Worm (Caenorhabditis elegans): ENCODE measurements around the gene C50F4.12.
A peak's percentile ranks its signal among the peaks of the same experiment; 100 is the strongest.

C50F4.12 gene

DNA sequence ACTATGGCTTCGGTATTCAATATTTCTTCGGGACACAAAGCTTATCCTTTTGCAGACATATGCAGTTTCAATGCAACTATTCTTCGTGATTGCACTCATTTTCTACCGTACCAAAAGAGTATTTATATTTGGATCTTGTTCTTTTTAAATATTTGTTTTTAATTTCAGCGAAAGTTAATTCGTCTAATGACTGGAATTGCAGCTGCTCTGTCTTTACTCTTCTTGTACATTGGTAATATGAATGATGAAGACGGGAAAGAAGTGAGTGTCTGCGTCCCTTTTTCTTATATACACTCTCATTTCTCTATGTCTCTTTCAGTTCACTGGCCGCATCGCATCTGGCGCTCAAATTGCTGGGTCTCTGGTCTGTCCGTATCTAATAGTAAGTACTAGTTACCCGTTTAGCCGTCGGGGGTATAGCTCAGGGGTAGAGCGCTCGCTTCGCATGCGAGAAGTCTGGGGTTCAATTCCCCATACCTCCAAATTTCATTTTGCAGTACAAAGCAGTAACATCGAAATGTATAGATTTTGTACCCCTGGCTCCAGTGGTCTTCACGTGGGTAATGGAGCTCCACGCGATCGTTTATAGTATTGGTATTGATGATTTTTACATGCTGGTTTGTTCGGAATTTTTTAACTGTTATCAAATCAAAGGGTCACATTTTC is 36.3 kb downstream of the C50F4.12 start (continued):
- no peak for TF ChIP-seq vab-15 (tag; optimal IDR thresholded peaks at IDR 0.05)
- peak; percentile 70 for TF ChIP-seq irx-1 (tag; optimal IDR thresholded peaks at IDR 0.05)
- peak; percentile 1 for TF ChIP-seq blmp-1 (tag; optimal IDR thresholded peaks at IDR 0.05)
- peak; percentile 75 for TF ChIP-seq tbx-2 (tag; optimal IDR thresholded peaks at IDR 0.05)
- TF ChIP-seq sox-4 (tag; optimal IDR thresholded peaks at IDR 0.05): peak; percentile 33
- TF ChIP-seq pqm-1 (tag; optimal IDR thresholded peaks at IDR 0.05): no peak
- no peak for TF ChIP-seq lin-15B (tag; optimal IDR thresholded peaks at IDR 0.05)
- TF ChIP-seq unc-30 (tag; optimal IDR thresholded peaks at IDR 0.05): no peak
- peak; percentile 81 for TF ChIP-seq dsc-1 (tag; optimal IDR thresholded peaks at IDR 0.05)
- peak; percentile 48 for TF ChIP-seq skn-1 (tag; optimal IDR thresholded peaks at IDR 0.05)
- TF ChIP-seq grh-1 (GFP tag; IDR thresholded peaks at IDR 0.05): peak; percentile 41
- TF ChIP-seq ceh-90 (tag; optimal IDR thresholded peaks at IDR 0.05): no peak
- TF ChIP-seq pag-3 (tag; optimal IDR thresholded peaks at IDR 0.05; ENCODE audit: borderline replicate concordance, insufficient read depth): no peak
- no peak for TF ChIP-seq egl-27 (tag; optimal IDR thresholded peaks at IDR 0.05)
- TF ChIP-seq tlp-1 (tag; optimal IDR thresholded peaks at IDR 0.05): no peak
- TF ChIP-seq rnt-1 (tag; optimal IDR thresholded peaks at IDR 0.05): peak; percentile 77
- peak; percentile 87 for TF ChIP-seq nhr-47 (tag; optimal IDR thresholded peaks at IDR 0.05)
- TF ChIP-seq hlh-4 (tag; optimal IDR thresholded peaks at IDR 0.05): no peak
- peak; percentile 30 for TF ChIP-seq C04F5.9 (tag; optimal IDR thresholded peaks at IDR 0.05)
- peak; percentile 43; the same call in 1 of the 2 replicates for TF ChIP-seq unc-98 (GFP tag; IDR thresholded peaks at IDR 0.05)
- peak; percentile 75 for TF ChIP-seq mep-1 (tag; optimal IDR thresholded peaks at IDR 0.05)
- TF ChIP-seq snpc-4 (tag; optimal IDR thresholded peaks at IDR 0.05): peak; percentile 95
- peak; percentile 81 for TF ChIP-seq nhr-20 (tag; optimal IDR thresholded peaks at IDR 0.05)
- TF ChIP-seq ceh-88 (GFP tag; IDR thresholded peaks at IDR 0.05): 0 out of 2 replicates have a peak, but pooled peaks have one; percentile 20
- no peak for TF ChIP-seq unc-62 (GFP tag; optimal IDR thresholded peaks at IDR 0.05)
- TF ChIP-seq zip-4 (GFP tag; optimal IDR thresholded peaks at IDR 0.05): no peak
- peak; percentile 56 to 71 for TF ChIP-seq lsy-2 (tag; optimal IDR thresholded peaks at IDR 0.05)
- TF ChIP-seq fkh-10 (GFP tag; optimal IDR thresholded peaks at IDR 0.05): peak; percentile 40
- TF ChIP-seq pax-3 (tag; optimal IDR thresholded peaks at IDR 0.05): peak; percentile 64
- TF ChIP-seq fkh-4 (tag; optimal IDR thresholded peaks at IDR 0.05; ENCODE audit: borderline replicate concordance): no peak
- no peak for TF ChIP-seq lin-13 (GFP tag; optimal IDR thresholded peaks at IDR 0.05)
- TF ChIP-seq nhr-11 (tag; optimal IDR thresholded peaks at IDR 0.05): no peak
- peak; percentile 10 for TF ChIP-seq jun-1 (tag; optimal IDR thresholded peaks at IDR 0.05)

DNA sequence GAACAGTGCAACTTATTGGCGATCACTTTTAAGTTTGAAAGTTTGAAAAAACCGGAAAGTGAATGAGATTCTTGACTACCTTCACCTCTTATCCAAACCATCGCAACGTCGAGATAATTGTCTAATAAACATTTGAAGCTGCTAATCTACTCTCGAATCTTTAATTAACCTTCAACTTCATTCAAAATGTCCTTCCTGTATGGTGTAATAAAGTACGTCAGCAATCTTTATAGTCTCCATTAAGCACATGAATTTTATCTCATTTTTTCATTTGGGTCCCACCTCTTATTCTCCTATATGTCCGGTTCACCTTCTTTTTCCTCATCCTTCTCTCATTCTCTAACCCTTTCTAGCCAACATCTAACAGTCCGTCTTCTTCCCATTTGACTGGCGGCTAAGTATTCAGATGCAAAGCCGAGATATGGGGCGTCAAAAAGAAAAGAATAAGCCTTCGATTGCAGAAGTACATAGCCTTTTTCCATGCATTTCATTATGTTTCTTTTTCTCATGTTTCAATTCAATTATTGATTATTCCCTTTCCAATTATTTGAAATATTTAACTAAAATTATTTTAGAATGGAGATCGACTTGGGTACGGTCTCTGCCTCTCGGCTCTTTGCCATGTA is 38.6 kb downstream of the C50F4.12 start, which contains the start of gene swt-5:
Gene swt-5, plus strand, starts transcription at position 576 of the 626 bp plus-strand sequence.
- no peak for TF ChIP-seq lin-15B (tag; optimal IDR thresholded peaks at IDR 0.05)
- TF ChIP-seq mep-1 (tag; optimal IDR thresholded peaks at IDR 0.05): no peak
- TF ChIP-seq unc-130 (tag; optimal IDR thresholded peaks at IDR 0.05): no peak
- no peak for TF ChIP-seq pag-3 (tag; optimal IDR thresholded peaks at IDR 0.05; ENCODE audit: borderline replicate concordance, insufficient read depth)
- TF ChIP-seq zag-1 (tag; optimal IDR thresholded peaks at IDR 0.05): no peak
- TF ChIP-seq mab-9 (GFP tag; IDR thresholded peaks at IDR 0.05): no peak
- TF ChIP-seq nhr-19 (GFP tag; conservative IDR thresholded peaks at IDR 0.05): no peak
- TF ChIP-seq mef-2 (tag; optimal IDR thresholded peaks at IDR 0.05): no peak

DNA sequence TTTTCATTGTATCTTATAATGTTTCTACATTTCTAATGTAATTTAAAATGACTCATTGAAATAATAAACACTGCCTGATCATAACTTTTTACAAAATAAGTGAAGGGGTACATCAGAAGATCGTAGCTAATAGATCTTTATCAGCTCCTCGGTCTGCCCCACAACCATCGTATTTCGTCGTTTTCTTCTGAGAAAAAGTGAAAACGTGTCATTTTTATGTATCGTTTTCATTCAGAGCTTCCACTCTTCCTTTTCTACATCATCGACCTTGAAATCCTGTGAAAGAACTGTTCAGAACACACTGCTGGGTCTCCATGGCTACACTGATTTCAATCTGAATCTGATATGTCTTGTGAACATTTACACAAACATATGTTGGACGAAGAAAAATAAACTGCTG is 40.2 kb downstream of the C50F4.12 start:
- TF ChIP-seq sup-37 (GFP tag; optimal IDR thresholded peaks at IDR 0.05) (no peak), mab-9 (GFP tag; IDR thresholded peaks at IDR 0.05) (no peak), blmp-1 (tag; optimal IDR thresholded peaks at IDR 0.05) (peak; percentile 3)
